Fruit fly (Drosophila melanogaster): ENCODE results near the gene CG16721.

The CG16721 gene

DNA sequence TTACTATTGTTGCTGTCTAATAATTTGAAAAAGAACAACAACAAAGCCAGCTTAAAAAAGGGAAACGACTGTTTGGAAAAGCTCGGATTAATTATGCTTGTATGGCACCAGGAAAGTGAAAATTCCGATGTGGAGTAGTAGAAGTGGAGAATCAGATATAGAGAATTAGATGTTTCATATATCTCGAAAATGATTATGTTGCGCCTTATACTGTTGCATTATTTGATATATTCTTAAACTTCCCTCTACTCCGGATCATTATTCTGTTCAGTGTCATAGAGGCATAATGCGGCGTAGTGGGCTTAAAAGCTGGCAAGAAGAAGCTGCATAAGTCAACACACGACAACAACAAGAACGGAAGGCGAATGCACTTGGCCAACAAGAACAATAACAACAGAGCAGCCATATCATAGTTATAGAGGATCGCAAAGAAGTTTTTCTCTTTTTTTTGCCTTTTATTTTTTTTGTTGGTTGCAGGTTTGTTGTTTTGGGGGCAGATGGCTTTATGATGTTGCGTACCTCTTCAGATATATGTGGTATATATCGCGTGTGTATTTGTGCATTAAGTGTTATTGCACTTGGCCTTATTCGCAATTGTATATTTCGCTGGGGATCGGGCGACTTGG is 46.2 kb downstream of the CG16721 start:
- no peak for TF ChIP-seq noc (tag; optimal IDR thresholded peaks at IDR 0.05)

DNA sequence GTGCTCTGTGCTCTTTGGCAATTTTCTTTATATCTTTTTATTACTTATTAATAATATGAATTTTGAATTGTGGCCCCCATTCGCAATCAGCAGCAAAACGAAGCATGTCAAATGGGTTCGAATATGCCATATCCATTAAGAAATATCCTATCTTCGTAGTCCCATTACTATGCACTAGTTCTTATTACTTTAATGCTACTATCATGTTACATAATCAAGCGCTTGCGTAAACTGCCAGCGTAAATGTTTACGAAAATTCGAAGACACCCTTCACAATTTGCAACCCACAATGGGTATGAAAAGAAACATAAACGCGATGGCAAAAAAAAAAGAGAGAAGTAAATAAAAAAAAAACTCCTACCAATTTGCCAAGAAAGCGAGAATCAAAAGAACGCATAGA is 47.0 kb downstream of the CG16721 start:
- peak; percentile 7 for TF ChIP-seq noc (tag; optimal IDR thresholded peaks at IDR 0.05)

DNA sequence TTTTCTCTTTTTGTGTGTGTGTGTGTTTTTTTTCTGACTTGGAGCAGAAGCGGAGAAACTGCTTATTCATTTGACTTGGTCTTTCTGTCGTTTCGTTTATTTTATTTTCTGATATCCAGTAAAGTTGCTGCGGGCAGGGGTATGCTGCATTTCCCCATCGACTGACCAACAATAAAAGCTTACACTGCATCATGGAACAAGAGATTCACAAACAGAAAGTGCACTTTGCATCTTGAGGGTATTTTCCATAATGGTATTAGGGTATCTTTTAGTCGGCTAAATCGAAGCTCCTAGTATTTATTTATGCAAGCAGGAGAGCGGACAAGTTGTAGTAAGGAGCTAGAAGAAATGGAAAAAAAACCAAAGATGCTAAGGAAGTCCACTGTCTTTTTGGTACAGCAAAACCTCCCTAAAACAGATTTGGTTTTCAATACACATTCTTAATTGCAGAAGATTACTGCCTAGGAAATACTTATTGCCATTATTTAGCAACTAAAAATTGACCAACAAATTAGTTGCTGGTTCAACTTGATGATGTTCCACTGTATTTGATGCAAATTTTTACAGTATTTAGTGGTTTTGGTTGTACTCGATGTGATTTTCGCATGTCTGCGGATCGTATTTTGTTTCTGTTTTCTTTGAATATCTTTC is 52.8 kb downstream of the CG16721 start:
- TF ChIP-seq noc (tag; optimal IDR thresholded peaks at IDR 0.05): peak; percentile 27
